Worm (Caenorhabditis elegans) whole organism, mixed stage, embryonic: ENCODE data around the gene K10C2.6.

ENCODE experiments used
- hlh-1 ChIP-seq: fragments of 150-350 bp; optimal IDR thresholded peaks from 2 replicates; lab custom pipeline; 2014; ENCODE audit warnings: missing biosample characterization, missing genetic modification reagents, missing genetic modification characterization
- nhr-12 ChIP-seq: fragments of 150-350 bp; optimal IDR thresholded peaks from 2 replicates; lab custom pipeline; 2014; ENCODE audit warnings: missing biosample characterization, missing genetic modification characterization
- nhr-28 ChIP-seq: fragments of 150-350 bp; optimal IDR thresholded peaks from 2 replicates; lab custom pipeline; 2014; ENCODE audit warnings: missing biosample characterization, missing genetic modification characterization
- nhr-76 ChIP-seq: sonication (generic microtip); optimal IDR thresholded peaks from 2 replicates; lab custom pipeline; 2017; ENCODE audit warnings: missing biosample characterization, missing genetic modification characterization

- TF ChIP-seq hlh-1 (tag; lab: Kevin White, UChicago) = no peak
- no peak for TF ChIP-seq nhr-12
- no peak for TF ChIP-seq nhr-76 (tag; lab: Kevin White, UChicago)
- no peak for TF ChIP-seq nhr-28 (tag; lab: Kevin White, UChicago)
Observed at ce11 chrX:6443373-6443772, 7.9 kb upstream of the K10C2.6 start, which contains the start of gene K10C2.7.
